1 fruit fly cellular context compared by ENCODE assay signal in genomic region chrX:7701282-7702078, dm6.
TF ChIP-seq lines count a peak whose summit lies in the region.

No protein-coding gene starts in this region.

TF ChIP-seq in whole organism, embryonic, 481 proteins besides CTCF, POLR2A, EP300 and RAD21 (continued from another document and continues in another):
- TF ChIP-seq Sry-δ (GFP tag; optimal IDR thresholded peaks at IDR 0.05; lab: Kevin White, UChicago) = no peak
- no peak for TF ChIP-seq Bgb (GFP tag; IDR thresholded peaks at IDR 0.05; lab: Robert Waterston, UW; ENCODE audit: partially characterized antibody)
- no peak for TF ChIP-seq pan (optimal IDR thresholded peaks at IDR 0.05; lab: Kevin White, UChicago)
- peak in 1 of 2 experiments; percentile 73 for TF ChIP-seq pan (GFP tag; optimal IDR thresholded peaks at IDR 0.05 in 1 of 2, IDR thresholded peaks at IDR 0.05 in 1 of 2)
- TF ChIP-seq Neu2 (GFP tag; optimal IDR thresholded peaks at IDR 0.05; lab: Kevin White, UChicago; ENCODE audit: borderline replicate concordance) = no peak
- peak; percentile 91 for TF ChIP-seq CG2120 (GFP tag; optimal IDR thresholded peaks at IDR 0.05; lab: Kevin White, UChicago)
- peak; percentile 79 for TF ChIP-seq CG17359 (tag; optimal IDR thresholded peaks at IDR 0.05; lab: Kevin White, UChicago)
- TF ChIP-seq PHDP (tag; optimal IDR thresholded peaks at IDR 0.05; lab: Kevin White, UChicago) = peak; percentile 89
- TF ChIP-seq CG2202 (tag; optimal IDR thresholded peaks at IDR 0.05; lab: Kevin White, UChicago) = no peak
- TF ChIP-seq dmrt11E (tag; optimal IDR thresholded peaks at IDR 0.05; lab: Kevin White, UChicago) = peak; percentile 20
- TF ChIP-seq CG8478 (optimal IDR thresholded peaks at IDR 0.05; lab: Kevin White, UChicago) = no peak
- TF ChIP-seq CG30431 (GFP tag; optimal IDR thresholded peaks at IDR 0.05; lab: Kevin White, UChicago) = peak; percentile 3
- no peak for TF ChIP-seq CG14965 (GFP tag; optimal IDR thresholded peaks at IDR 0.05; lab: Kevin White, UChicago; ENCODE audit: borderline replicate concordance)
- no peak for TF ChIP-seq Dfd (GFP tag; optimal IDR thresholded peaks at IDR 0.05; lab: Kevin White, UChicago)
- peak; percentile 52 for TF ChIP-seq mirr (GFP tag; optimal IDR thresholded peaks at IDR 0.05; lab: Kevin White, UChicago)
- peak in 1 of 2 experiments; percentile 65 for TF ChIP-seq eve (GFP tag; optimal IDR thresholded peaks at IDR 0.05; lab: Kevin White, UChicago)
- TF ChIP-seq Six4 (GFP tag; optimal IDR thresholded peaks at IDR 0.05; lab: Kevin White, UChicago) = peak; percentile 13
- TF ChIP-seq zen (tag; optimal IDR thresholded peaks at IDR 0.05; lab: Kevin White, UChicago) = peak; percentile 1
- TF ChIP-seq Abd-B (GFP tag; optimal IDR thresholded peaks at IDR 0.05; lab: Kevin White, UChicago) = peak; percentile 29
- peak; percentile 78 for TF ChIP-seq CG13424 (tag; optimal IDR thresholded peaks at IDR 0.05; lab: Kevin White, UChicago)
- TF ChIP-seq Adf1 (GFP tag; IDR thresholded peaks at IDR 0.05; lab: Robert Waterston, UW) = peak; percentile 42
- peak; percentile 47; the same call in 1 of the 2 replicates for TF ChIP-seq stc (GFP tag; IDR thresholded peaks at IDR 0.05; lab: Robert Waterston, UW)
- peak; percentile 50 to 85 for TF ChIP-seq Hr51 (GFP tag; optimal IDR thresholded peaks at IDR 0.05; lab: Kevin White, UChicago)
- peak; percentile 10 for TF ChIP-seq CG4707 (GFP tag; optimal IDR thresholded peaks at IDR 0.05; lab: Kevin White, UChicago)
- TF ChIP-seq CG8359 (GFP tag; optimal IDR thresholded peaks at IDR 0.05; lab: Kevin White, UChicago; ENCODE audit: borderline replicate concordance) = no peak
- peak; percentile 49 for TF ChIP-seq CG1529 (GFP tag; optimal IDR thresholded peaks at IDR 0.05; lab: Kevin White, UChicago)
- no peak for TF ChIP-seq Kr (GFP tag; optimal IDR thresholded peaks at IDR 0.05; lab: Kevin White, UChicago)
- TF ChIP-seq lbe (GFP tag; optimal IDR thresholded peaks at IDR 0.05; lab: Kevin White, UChicago) = no peak
- peak; percentile 54 for TF ChIP-seq CG4820 (GFP tag; optimal IDR thresholded peaks at IDR 0.05; lab: Kevin White, UChicago)
- TF ChIP-seq CG7928 (GFP tag; optimal IDR thresholded peaks at IDR 0.05; lab: Kevin White, UChicago) = peak; percentile 16
- TF ChIP-seq BEAF-32 (GFP tag; optimal IDR thresholded peaks at IDR 0.05; lab: Kevin White, UChicago) = no peak
- peak; percentile 64 for TF ChIP-seq HmgZ (tag; optimal IDR thresholded peaks at IDR 0.05; lab: Kevin White, UChicago)
- TF ChIP-seq MESR4 (GFP tag; optimal IDR thresholded peaks at IDR 0.05; lab: Kevin White, UChicago) = no peak
- peak; percentile 51 for TF ChIP-seq E2f1 (GFP tag; IDR thresholded peaks at IDR 0.05; lab: Robert Waterston, UW)
- TF ChIP-seq Fer2 (tag; optimal IDR thresholded peaks at IDR 0.05; lab: Kevin White, UChicago) = peak; percentile 67
- TF ChIP-seq HmgD (GFP tag; optimal IDR thresholded peaks at IDR 0.05; lab: Kevin White, UChicago) = no peak
- no peak for TF ChIP-seq CG17186 (GFP tag; optimal IDR thresholded peaks at IDR 0.05; lab: Kevin White, UChicago)
- peak; percentile 21 for TF ChIP-seq MTF-1 (GFP tag; optimal IDR thresholded peaks at IDR 0.05; lab: Kevin White, UChicago; ENCODE audit: borderline replicate concordance)
- no peak for TF ChIP-seq CG4360 (GFP tag; IDR thresholded peaks at IDR 0.05; lab: Robert Waterston, UW)
- peak; percentile 55 for TF ChIP-seq oc (tag; optimal IDR thresholded peaks at IDR 0.05; lab: Kevin White, UChicago)
- TF ChIP-seq pho (GFP tag; optimal IDR thresholded peaks at IDR 0.05; lab: Kevin White, UChicago) = peak; percentile 65
- TF ChIP-seq cato (GFP tag; optimal IDR thresholded peaks at IDR 0.05; lab: Kevin White, UChicago; ENCODE audit: borderline replicate concordance) = no peak
- no peak for TF ChIP-seq kni (GFP tag; optimal IDR thresholded peaks at IDR 0.05; lab: Kevin White, UChicago)
- peak; percentile 71 for TF ChIP-seq phol (tag; optimal IDR thresholded peaks at IDR 0.05; lab: Kevin White, UChicago)
- TF ChIP-seq sna (GFP tag; IDR thresholded peaks at IDR 0.05; lab: Robert Waterston, UW; ENCODE audit: partially characterized antibody) = no peak
- TF ChIP-seq pfk (GFP tag; optimal IDR thresholded peaks at IDR 0.05; lab: Kevin White, UChicago) = no peak
- TF ChIP-seq CG12104 (GFP tag; optimal IDR thresholded peaks at IDR 0.05; lab: Kevin White, UChicago) = peak; percentile 79
- TF ChIP-seq emc (GFP tag; optimal IDR thresholded peaks at IDR 0.05; lab: Kevin White, UChicago) = no peak
- TF ChIP-seq gsb-n (tag; optimal IDR thresholded peaks at IDR 0.05; lab: Kevin White, UChicago) = peak; percentile 46
- peak; percentile 88 for TF ChIP-seq CG3281 (GFP tag; optimal IDR thresholded peaks at IDR 0.05; lab: Kevin White, UChicago)
- TF ChIP-seq caup (GFP tag; optimal IDR thresholded peaks at IDR 0.05; lab: Kevin White, UChicago; ENCODE audit: severe bottlenecking) = peak; percentile 82
- TF ChIP-seq CG15073 (GFP tag; optimal IDR thresholded peaks at IDR 0.05; lab: Kevin White, UChicago) = no peak
- peak; percentile 72 for TF ChIP-seq Blimp-1 (GFP tag; optimal IDR thresholded peaks at IDR 0.05; lab: Kevin White, UChicago)
- peak; percentile 61 for TF ChIP-seq exex (tag; optimal IDR thresholded peaks at IDR 0.05; lab: Kevin White, UChicago)
- TF ChIP-seq Dp (GFP tag; optimal IDR thresholded peaks at IDR 0.05; lab: Kevin White, UChicago) = no peak
- no peak for TF ChIP-seq p53 (GFP tag; optimal IDR thresholded peaks at IDR 0.05; lab: Kevin White, UChicago)
- peak; percentile 71 for TF ChIP-seq CG15011 (GFP tag; optimal IDR thresholded peaks at IDR 0.05; lab: Kevin White, UChicago)
- TF ChIP-seq CG11398 (GFP tag; optimal IDR thresholded peaks at IDR 0.05; lab: Kevin White, UChicago) = peak; percentile 47
- TF ChIP-seq Oli (tag; optimal IDR thresholded peaks at IDR 0.05; lab: Kevin White, UChicago) = peak; percentile 84
- peak; percentile 65 for TF ChIP-seq NFAT (GFP tag; IDR thresholded peaks at IDR 0.05; lab: Robert Waterston, UW)
- TF ChIP-seq amos (GFP tag; IDR thresholded peaks at IDR 0.05; lab: Robert Waterston, UW; ENCODE audit: partially characterized antibody) = no peak
- TF ChIP-seq CG9817 (tag; optimal IDR thresholded peaks at IDR 0.05; lab: Kevin White, UChicago) = peak; percentile 82
- TF ChIP-seq abd-A (tag; optimal IDR thresholded peaks at IDR 0.05; lab: Kevin White, UChicago) = peak; percentile 18
- TF ChIP-seq Ets97D (GFP tag; optimal IDR thresholded peaks at IDR 0.05; lab: Kevin White, UChicago) = no peak
- TF ChIP-seq CG4328 (GFP tag; optimal IDR thresholded peaks at IDR 0.05; lab: Kevin White, UChicago) = peak; percentile 74
- peak; percentile 54 for TF ChIP-seq ind (GFP tag; optimal IDR thresholded peaks at IDR 0.05; lab: Kevin White, UChicago)
- TF ChIP-seq zf30C (GFP tag; optimal IDR thresholded peaks at IDR 0.05; lab: Kevin White, UChicago) = no peak
- peak; percentile 70 for TF ChIP-seq CG10979 (tag; optimal IDR thresholded peaks at IDR 0.05; lab: Kevin White, UChicago)
- TF ChIP-seq hb (GFP tag; IDR thresholded peaks at IDR 0.05; lab: Robert Waterston, UW; ENCODE audit: partially characterized antibody) = no peak
- no peak for TF ChIP-seq tna (GFP tag; IDR thresholded peaks at IDR 0.05; lab: Robert Waterston, UW; ENCODE audit: partially characterized antibody)
- no peak for TF ChIP-seq CG14860 (GFP tag; IDR thresholded peaks at IDR 0.05; lab: Robert Waterston, UW; ENCODE audit: partially characterized antibody)
- no peak for TF ChIP-seq Spps (tag; optimal IDR thresholded peaks at IDR 0.05; lab: Kevin White, UChicago)
- TF ChIP-seq stwl (tag; optimal IDR thresholded peaks at IDR 0.05; lab: Kevin White, UChicago) = no peak
- peak; percentile 56 for TF ChIP-seq Atf-2 (GFP tag; optimal IDR thresholded peaks at IDR 0.05; lab: Kevin White, UChicago)
- peak; percentile 54; the same call in 1 of the 3 replicates for TF ChIP-seq CG11093 (GFP tag; IDR thresholded peaks at IDR 0.05; lab: Robert Waterston, UW)
- TF ChIP-seq CG14441 (GFP tag; IDR thresholded peaks at IDR 0.05; lab: Robert Waterston, UW) = peak; percentile 64
- TF ChIP-seq Opbp (GFP tag; IDR thresholded peaks at IDR 0.05; lab: Robert Waterston, UW; ENCODE audit: partially characterized antibody) = no peak
- no peak for TF ChIP-seq CG8290 (GFP tag; optimal IDR thresholded peaks at IDR 0.05; lab: Kevin White, UChicago)
- peak in 1 of 2 experiments; percentile 63 for TF ChIP-seq CG8290 (tag; optimal IDR thresholded peaks at IDR 0.05; lab: Kevin White, UChicago)
- TF ChIP-seq CG13775 (GFP tag; optimal IDR thresholded peaks at IDR 0.05; lab: Kevin White, UChicago) = peak; percentile 55
- peak; percentile 51 for TF ChIP-seq shn (GFP tag; optimal IDR thresholded peaks at IDR 0.05; lab: Kevin White, UChicago)
- no peak for TF ChIP-seq CG10462 (GFP tag; optimal IDR thresholded peaks at IDR 0.05; lab: Kevin White, UChicago)
- peak; percentile 93 for TF ChIP-seq Med (GFP tag; lab: Kevin White, UChicago)
- TF ChIP-seq bigmax (GFP tag; optimal IDR thresholded peaks at IDR 0.05; lab: Kevin White, UChicago) = peak; percentile 22
- peak; percentile 74 for TF ChIP-seq sug (tag; optimal IDR thresholded peaks at IDR 0.05; lab: Kevin White, UChicago)
- peak; percentile 88 for TF ChIP-seq lab (GFP tag; optimal IDR thresholded peaks at IDR 0.05; lab: Kevin White, UChicago)
- TF ChIP-seq CG1233 (GFP tag; optimal IDR thresholded peaks at IDR 0.05; lab: Kevin White, UChicago) = peak; percentile 67
- no peak for TF ChIP-seq btn (GFP tag; optimal IDR thresholded peaks at IDR 0.05; lab: Kevin White, UChicago)
- no peak; the same call in 1 of the 2 replicates for TF ChIP-seq cas (GFP tag; IDR thresholded peaks at IDR 0.05; lab: Robert Waterston, UW)
- TF ChIP-seq CG2889 (GFP tag; IDR thresholded peaks at IDR 0.05; lab: Robert Waterston, UW) = peak; percentile 68
- peak; percentile 85 for TF ChIP-seq dysf (GFP tag; IDR thresholded peaks at IDR 0.05; lab: Robert Waterston, UW)
- peak; percentile 4 for TF ChIP-seq bab2 (GFP tag; optimal IDR thresholded peaks at IDR 0.05; lab: Kevin White, UChicago)
- TF ChIP-seq ap (GFP tag; IDR thresholded peaks at IDR 0.05; lab: Robert Waterston, UW) = peak; percentile 48; the same call in 1 of the 2 replicates
- TF ChIP-seq Eip74EF (GFP tag; optimal IDR thresholded peaks at IDR 0.05; lab: Kevin White, UChicago) = peak in 1 of 2 experiments; percentile 57
- TF ChIP-seq gt (GFP tag; IDR thresholded peaks at IDR 0.05; lab: Robert Waterston, UW) = no peak
- TF ChIP-seq CG17829 (tag; optimal IDR thresholded peaks at IDR 0.05; lab: Kevin White, UChicago) = peak; percentile 66
- 0 out of 3 replicates have a peak, but pooled peaks have one; percentile 46 for TF ChIP-seq H15 (GFP tag; IDR thresholded peaks at IDR 0.05; lab: Robert Waterston, UW)
- peak; percentile 23 for TF ChIP-seq kah (GFP tag; optimal IDR thresholded peaks at IDR 0.05; lab: Kevin White, UChicago)
- no peak for TF ChIP-seq CG9797 (GFP tag; optimal IDR thresholded peaks at IDR 0.05; lab: Kevin White, UChicago)
- TF ChIP-seq HLHmδ (GFP tag; optimal IDR thresholded peaks at IDR 0.05; lab: Kevin White, UChicago) = no peak
- TF ChIP-seq pb (GFP tag; optimal IDR thresholded peaks at IDR 0.05; lab: Kevin White, UChicago) = no peak
- TF ChIP-seq D19B (GFP tag; optimal IDR thresholded peaks at IDR 0.05; lab: Kevin White, UChicago) = peak; percentile 75
- no peak for TF ChIP-seq aop (GFP tag; IDR thresholded peaks at IDR 0.05; lab: Robert Waterston, UW)
- peak; percentile 56; the same call in 1 of the 2 replicates for TF ChIP-seq sob (GFP tag; IDR thresholded peaks at IDR 0.05; lab: Robert Waterston, UW)
- TF ChIP-seq sd (tag; optimal IDR thresholded peaks at IDR 0.05; lab: Kevin White, UChicago) = peak; percentile 66
- peak; percentile 43; the same call in 1 of the 2 replicates for TF ChIP-seq CG11085 (GFP tag; IDR thresholded peaks at IDR 0.05; lab: Robert Waterston, UW)
- TF ChIP-seq D19A (tag; optimal IDR thresholded peaks at IDR 0.05; lab: Kevin White, UChicago) = peak; percentile 72
- no peak for TF ChIP-seq CG6791 (GFP tag; IDR thresholded peaks at IDR 0.05; lab: Robert Waterston, UW; ENCODE audit: partially characterized antibody)
- TF ChIP-seq bsh (GFP tag; optimal IDR thresholded peaks at IDR 0.05; lab: Kevin White, UChicago) = peak in 1 of 2 experiments; percentile 67
- TF ChIP-seq CG11504 (tag; optimal IDR thresholded peaks at IDR 0.05; lab: Kevin White, UChicago) = peak; percentile 64
- TF ChIP-seq CG10267 (tag; optimal IDR thresholded peaks at IDR 0.05; lab: Kevin White, UChicago) = peak; percentile 60
- no peak for TF ChIP-seq CG6254 (GFP tag; optimal IDR thresholded peaks at IDR 0.05; lab: Kevin White, UChicago)
- peak; percentile 85 for TF ChIP-seq CG32532 (GFP tag; IDR thresholded peaks at IDR 0.05; lab: Robert Waterston, UW)
- TF ChIP-seq CG34422 (GFP tag; IDR thresholded peaks at IDR 0.05; lab: Robert Waterston, UW) = peak; percentile 66; the same call in 1 of the 3 replicates
- no peak for TF ChIP-seq dimm (GFP tag; IDR thresholded peaks at IDR 0.05; lab: Robert Waterston, UW)
- no peak for TF ChIP-seq jing (GFP tag; optimal IDR thresholded peaks at IDR 0.05; lab: Kevin White, UChicago)
- TF ChIP-seq lmd (GFP tag; IDR thresholded peaks at IDR 0.05; lab: Robert Waterston, UW) = peak; percentile 77
- peak; percentile 65; the same call in 1 of the 3 replicates for TF ChIP-seq ase (GFP tag; IDR thresholded peaks at IDR 0.05; lab: Robert Waterston, UW)
- TF ChIP-seq CG30403 (GFP tag; optimal IDR thresholded peaks at IDR 0.05; lab: Kevin White, UChicago) = peak; percentile 76
- no peak for TF ChIP-seq CG11560 (tag; IDR thresholded peaks at IDR 0.05; lab: Robert Waterston, UW)
- TF ChIP-seq Meics (GFP tag; optimal IDR thresholded peaks at IDR 0.05; lab: Kevin White, UChicago) = peak; percentile 88
- TF ChIP-seq CG15269 (tag; optimal IDR thresholded peaks at IDR 0.05; lab: Kevin White, UChicago) = peak; percentile 88
- peak; percentile 71 for TF ChIP-seq ATbp (GFP tag; optimal IDR thresholded peaks at IDR 0.05; lab: Kevin White, UChicago)
- TF ChIP-seq schlank (tag; optimal IDR thresholded peaks at IDR 0.05; lab: Kevin White, UChicago) = peak; percentile 48
- TF ChIP-seq CG10321 (GFP tag; IDR thresholded peaks at IDR 0.05; lab: Robert Waterston, UW) = 0 out of 2 replicates have a peak, but pooled peaks have one; percentile 27
- no peak for TF ChIP-seq unc-4 (GFP tag; IDR thresholded peaks at IDR 0.05; lab: Robert Waterston, UW; ENCODE audit: partially characterized antibody)
- TF ChIP-seq pros (GFP tag; optimal IDR thresholded peaks at IDR 0.05; lab: Kevin White, UChicago) = no peak
- no peak for TF ChIP-seq Gsc (GFP tag; IDR thresholded peaks at IDR 0.05; lab: Robert Waterston, UW)
- TF ChIP-seq ab (GFP tag; optimal IDR thresholded peaks at IDR 0.05; lab: Kevin White, UChicago) = no peak
- TF ChIP-seq Lim3 (GFP tag; IDR thresholded peaks at IDR 0.05; lab: Robert Waterston, UW) = no peak
